Fruit fly (Drosophila melanogaster) whole organism, embryonic: ENCODE results near the gene Lsp1alpha.

Experiments used
- Abd-B ChIP-seq: fragments of 200-800 bp; sonication (Bioruptor generic); optimal IDR thresholded peaks from 2 replicates; lab custom pipeline; 2018; ENCODE audit warnings: missing biosample characterization, mild to moderate bottlenecking, missing genetic modification characterization, moderate library complexity
- Aef1 ChIP-seq: fragments of 200-800 bp; sonication (Bioruptor generic); IDR thresholded peaks from 3 replicates; pipeline ENCODE4 v1.3.6; 2022; ENCODE audit warnings: missing biosample characterization, missing genetic modification characterization
- B-H1 ChIP-seq: fragments of 200-800 bp; sonication (Bioruptor generic); IDR thresholded peaks from 3 replicates; pipeline ENCODE4 v1.3.6; 2022; ENCODE audit warnings: missing biosample characterization, missing genetic modification characterization
- CG10431 ChIP-seq: fragments of 200-800 bp; sonication (Bioruptor generic); optimal IDR thresholded peaks from 3 replicates; lab custom pipeline; 2018; ENCODE audit warnings: missing biosample characterization, mild to moderate bottlenecking, missing genetic modification characterization
- CG11247 ChIP-seq: fragments of 200-800 bp; sonication (Bioruptor generic); IDR thresholded peaks from 2 replicates; pipeline ENCODE4 v1.3.6; 2022; ENCODE audit warnings: missing biosample characterization, missing genetic modification characterization
- CG11504 ChIP-seq: fragments of 200-800 bp; sonication (Bioruptor generic); optimal IDR thresholded peaks from 3 replicates; lab custom pipeline; 2019; ENCODE audit warnings: missing biosample characterization, mild to moderate bottlenecking, missing genetic modification characterization, moderate library complexity
- CG12219 ChIP-seq: fragments of 200-800 bp; sonication (Bioruptor generic); optimal IDR thresholded peaks from 3 replicates; lab custom pipeline; 2018; ENCODE audit warnings: missing biosample characterization, mild to moderate bottlenecking, missing genetic modification characterization
- CG12769 ChIP-seq: fragments of 200-800 bp; sonication (Bioruptor generic); optimal IDR thresholded peaks from 2 replicates; lab custom pipeline; 2019; ENCODE audit warnings: missing biosample characterization, mild to moderate bottlenecking, missing genetic modification characterization, moderate library complexity
- CG12942 ChIP-seq: fragments of 200-800 bp; sonication (Bioruptor generic); optimal IDR thresholded peaks from 3 replicates; lab custom pipeline; 2016; ENCODE audit warnings: missing biosample characterization, missing genetic modification characterization
- CG13287 ChIP-seq: fragments of 200-800 bp; sonication (Bioruptor generic); IDR thresholded peaks from 2 replicates; pipeline ENCODE4 v1.3.6; 2022; ENCODE audit warnings: missing biosample characterization, missing genetic modification characterization; ENCODE audit not compliant: partially characterized antibody
- CG31388 ChIP-seq: fragments of 200-800 bp; sonication (Bioruptor generic); optimal IDR thresholded peaks from 2 replicates; lab custom pipeline; 2016; ENCODE audit warnings: missing biosample characterization, missing genetic modification characterization
- CG32532 ChIP-seq: fragments of 200-800 bp; sonication (Bioruptor generic); IDR thresholded peaks from 2 replicates; pipeline ENCODE4 v1.3.6; 2022; ENCODE audit warnings: missing biosample characterization, missing genetic modification characterization
- CG32767 ChIP-seq: fragments of 200-800 bp; sonication (Bioruptor generic); IDR thresholded peaks from 2 replicates; pipeline ENCODE4 v1.3.6; 2022; ENCODE audit warnings: missing biosample characterization, missing genetic modification characterization
- CG4328 ChIP-seq: fragments of 200-800 bp; sonication (Bioruptor generic); optimal IDR thresholded peaks from 3 replicates; lab custom pipeline; 2017; ENCODE audit warnings: missing biosample characterization, missing genetic modification reagents, missing genetic modification characterization
- CG43689 ChIP-seq: fragments of 200-800 bp; sonication (Bioruptor generic); IDR thresholded peaks from 2 replicates; pipeline ENCODE4 v1.3.6; 2022; ENCODE audit warnings: missing biosample characterization, missing genetic modification characterization
- CG4707 ChIP-seq: fragments of 200-800 bp; sonication (Bioruptor generic); optimal IDR thresholded peaks from 2 replicates; lab custom pipeline; 2018; ENCODE audit warnings: missing biosample characterization, mild to moderate bottlenecking, missing genetic modification characterization, moderate library complexity
- CG6254 ChIP-seq: fragments of 200-800 bp; sonication (Bioruptor generic); optimal IDR thresholded peaks from 3 replicates; lab custom pipeline; 2017; ENCODE audit warnings: mild to moderate bottlenecking, missing biosample characterization, missing genetic modification reagents, missing genetic modification characterization
- CG8478 ChIP-seq: fragments of >200 bp; optimal IDR thresholded peaks from 2 replicates; lab custom pipeline; 2018
- CG9437 ChIP-seq: fragments of 200-800 bp; sonication (Bioruptor generic); optimal IDR thresholded peaks from 2 replicates; lab custom pipeline; 2018; ENCODE audit warnings: missing biosample characterization, mild to moderate bottlenecking, missing genetic modification characterization
- CG9817 ChIP-seq: fragments of 200-800 bp; sonication (Bioruptor generic); optimal IDR thresholded peaks from 2 replicates; lab custom pipeline; 2018; ENCODE audit warnings: missing biosample characterization, mild to moderate bottlenecking, missing genetic modification characterization, moderate library complexity
- CTCF ChIP-seq: fragments of 200-800 bp; sonication (Bioruptor generic); optimal IDR thresholded peaks from 2 replicates; lab custom pipeline; 2017; ENCODE audit warnings: missing biosample characterization, mild to moderate bottlenecking, missing genetic modification characterization, moderate library complexity
- Doc3 ChIP-seq: fragments of 200-800 bp; sonication (Bioruptor generic); IDR thresholded peaks from 3 replicates; pipeline ENCODE4 v1.3.6; 2022; ENCODE audit warnings: missing biosample characterization, missing genetic modification characterization; ENCODE audit not compliant: partially characterized antibody
- ERR ChIP-seq: fragments of 200-800 bp; sonication (Bioruptor generic); optimal IDR thresholded peaks from 2 replicates; lab custom pipeline; 2016; ENCODE audit warnings: missing biosample characterization, missing genetic modification characterization
- Eip74EF ChIP-seq, 2 experiments: fragments of 200-800 bp in 1 of 2; fragments of >200 bp in 1 of 2; sonication (Bioruptor generic) in 1 of 2; optimal IDR thresholded peaks; 2 replicates each; lab custom pipeline; 2017 to 2019; ENCODE audit warnings: missing biosample characterization in 2 of 2, missing genetic modification characterization in 2 of 2, mild to moderate bottlenecking in 1 of 2, moderate library complexity in 1 of 2
- Fer1 ChIP-seq: fragments of 200-800 bp; sonication (Bioruptor generic); optimal IDR thresholded peaks from 2 replicates; lab custom pipeline; 2017; ENCODE audit warnings: missing biosample characterization, mild to moderate bottlenecking, missing genetic modification characterization
- Hey ChIP-seq: fragments of 200-800 bp; sonication (Bioruptor generic); optimal IDR thresholded peaks from 3 replicates; lab custom pipeline; 2018; ENCODE audit warnings: missing biosample characterization, mild to moderate bottlenecking, missing genetic modification characterization
- NC2β ChIP-seq: fragments of 200-800 bp; sonication (Bioruptor generic); optimal IDR thresholded peaks from 2 replicates; lab custom pipeline; 2016; ENCODE audit warnings: missing biosample characterization, missing genetic modification characterization
- PHDP ChIP-seq: fragments of 200-800 bp; sonication (Bioruptor generic); optimal IDR thresholded peaks from 3 replicates; lab custom pipeline; 2018; ENCODE audit warnings: missing biosample characterization, mild to moderate bottlenecking, missing genetic modification characterization, moderate library complexity
- Sox100B ChIP-seq: fragments of 200-800 bp; sonication (Bioruptor generic); optimal IDR thresholded peaks from 3 replicates; lab custom pipeline; 2018; ENCODE audit warnings: missing biosample characterization, mild to moderate bottlenecking, missing genetic modification characterization
- TFAM ChIP-seq: fragments of 200-800 bp; sonication (Bioruptor generic); optimal IDR thresholded peaks from 2 replicates; lab custom pipeline; 2017; ENCODE audit warnings: missing biosample characterization, missing genetic modification characterization, inconsistent platforms
- br ChIP-seq: fragments of >200 bp; optimal IDR thresholded peaks from 2 replicates; lab custom pipeline; 2017
- bsh ChIP-seq, 2 experiments: fragments of 200-800 bp; sonication (Bioruptor generic); optimal IDR thresholded peaks; 2 replicates each; lab custom pipeline; 2017 to 2018; ENCODE audit warnings: mild to moderate bottlenecking in 2 of 2, missing biosample characterization in 2 of 2, missing genetic modification characterization in 2 of 2, moderate library complexity in 1 of 2
- cato ChIP-seq: fragments of 200-800 bp; sonication (Bioruptor generic); optimal IDR thresholded peaks from 2 replicates; lab custom pipeline; 2016; ENCODE audit warnings: missing biosample characterization, missing genetic modification characterization, borderline replicate concordance
- chinmo ChIP-seq: fragments of 200-800 bp; sonication (Bioruptor generic); IDR thresholded peaks from 4 replicates; pipeline ENCODE4 v1.3.6; 2022; ENCODE audit warnings: missing biosample characterization, missing genetic modification characterization; ENCODE audit not compliant: partially characterized antibody
- eve ChIP-seq, 2 experiments: fragments of >200 bp; optimal IDR thresholded peaks; 2 replicates each; lab custom pipeline; 2017; ENCODE audit warnings: missing biosample characterization in 2 of 2, missing genetic modification characterization in 2 of 2
- fd96Cb ChIP-seq: fragments of 200-800 bp; sonication (Bioruptor generic); optimal IDR thresholded peaks from 2 replicates; lab custom pipeline; 2018; ENCODE audit warnings: missing biosample characterization, mild to moderate bottlenecking, missing genetic modification characterization, moderate library complexity
- gem ChIP-seq: fragments of 200-800 bp; sonication (Bioruptor generic); optimal IDR thresholded peaks from 2 replicates; lab custom pipeline; 2019; ENCODE audit warnings: missing biosample characterization, mild to moderate bottlenecking, missing genetic modification characterization, moderate library complexity
- lab ChIP-seq: fragments of 200-800 bp; sonication (Bioruptor generic); optimal IDR thresholded peaks from 3 replicates; lab custom pipeline; 2017; ENCODE audit warnings: missing biosample characterization, missing genetic modification characterization, mild to moderate bottlenecking, moderate library complexity, missing genetic modification reagents
- lbe ChIP-seq: fragments of 200-800 bp; sonication (Bioruptor generic); optimal IDR thresholded peaks from 2 replicates; lab custom pipeline; 2016; ENCODE audit warnings: missing biosample characterization, mild to moderate bottlenecking, missing genetic modification characterization
- nerfin-1 ChIP-seq: fragments of 200-800 bp; sonication (Bioruptor generic); optimal IDR thresholded peaks from 3 replicates; lab custom pipeline; 2019; ENCODE audit warnings: missing biosample characterization, mild to moderate bottlenecking, missing genetic modification characterization, moderate library complexity
- oc ChIP-seq: fragments of 200-800 bp; sonication (Bioruptor generic); optimal IDR thresholded peaks from 2 replicates; lab custom pipeline; 2018; ENCODE audit warnings: missing biosample characterization, mild to moderate bottlenecking, missing genetic modification characterization, moderate library complexity
- pfk ChIP-seq: fragments of 200-800 bp; sonication (Bioruptor generic); optimal IDR thresholded peaks from 2 replicates; lab custom pipeline; 2018; ENCODE audit warnings: missing biosample characterization, mild to moderate bottlenecking, missing genetic modification characterization, moderate library complexity
- psq ChIP-seq: fragments of 200-800 bp; sonication (Bioruptor generic); optimal IDR thresholded peaks from 2 replicates; lab custom pipeline; 2017; ENCODE audit warnings: missing biosample characterization, missing genetic modification characterization
- run ChIP-seq: fragments of 200-800 bp; sonication (Bioruptor generic); optimal IDR thresholded peaks from 3 replicates; lab custom pipeline; 2018; ENCODE audit warnings: missing biosample characterization, mild to moderate bottlenecking, missing genetic modification characterization
- stc ChIP-seq: fragments of 200-800 bp; sonication (Bioruptor generic); IDR thresholded peaks from 2 replicates; pipeline ENCODE4 v1.3.6; 2022; ENCODE audit warnings: missing biosample characterization, missing genetic modification characterization
- ttk ChIP-seq: fragments of 200-800 bp; sonication (Bioruptor generic); IDR thresholded peaks from 2 replicates; pipeline ENCODE4 v2.1.2; 2022; ENCODE audit warnings: missing biosample characterization, missing genetic modification characterization
- zen2 ChIP-seq: fragments of 200-800 bp; sonication (Bioruptor generic); IDR thresholded peaks from 3 replicates; pipeline ENCODE4 v1.3.6; 2022; ENCODE audit warnings: missing biosample characterization, missing genetic modification characterization; ENCODE audit not compliant: partially characterized antibody
- zf30C ChIP-seq: fragments of 200-800 bp; sonication (Bioruptor generic); optimal IDR thresholded peaks from 3 replicates; lab custom pipeline; 2018; ENCODE audit warnings: missing biosample characterization, mild to moderate bottlenecking, missing genetic modification characterization
- zfh1 ChIP-seq: fragments of 200-800 bp; sonication (Bioruptor generic); IDR thresholded peaks from 3 replicates; pipeline ENCODE4 v1.3.6; 2022; ENCODE audit warnings: missing biosample characterization, missing genetic modification characterization

Lsp1alpha gene

dm6 chrX:12470187-12470931 is 19.7 kb upstream of the Lsp1alpha start (continued):
- TF ChIP-seq CG4707 (no peak), zf30C (no peak), CG32532 (GFP tag; lab: Robert Waterston, UW) (peak; percentile 76), run (tag; lab: Kevin White, UChicago) (no peak), Doc3 (GFP tag; lab: Robert Waterston, UW) (no peak), stc (GFP tag; lab: Robert Waterston, UW) (peak; percentile 37; the same call in 1 of the 2 replicates), lab (peak; percentile 69), ERR (GFP tag; lab: Kevin White, UChicago) (no peak), Hey (no peak), br (lab: Kevin White, UChicago) (no peak), zen2 (GFP tag; lab: Robert Waterston, UW) (no peak), CG11504 (tag; lab: Kevin White, UChicago) (peak; percentile 67), oc (tag; lab: Kevin White, UChicago) (no peak), CG12769 (tag; lab: Kevin White, UChicago) (peak; percentile 69), CG4328 (GFP tag; lab: Kevin White, UChicago) (peak; percentile 39), ttk (GFP tag; lab: Robert Waterston, UW) (peak; percentile 63), CG11247 (GFP tag; lab: Robert Waterston, UW) (peak; percentile 60; the same call in 1 of the 2 replicates), TFAM (GFP tag; lab: Kevin White, UChicago) (no peak), pfk (GFP tag; lab: Kevin White, UChicago) (no peak), PHDP (tag; lab: Kevin White, UChicago) (peak; percentile 62), fd96Cb (peak; percentile 40), CG13287 (GFP tag; lab: Robert Waterston, UW) (no peak; the same call in 1 of the 2 replicates), CG31388 (GFP tag; lab: Kevin White, UChicago) (no peak), lbe (GFP tag; lab: Kevin White, UChicago) (no peak), Eip74EF (GFP tag; optimal IDR thresholded peaks at IDR 0.05; lab: Kevin White, UChicago) (peak in 1 of 2 experiments; percentile 10), CG6254 (GFP tag; lab: Kevin White, UChicago) (no peak), Fer1 (peak; percentile 56), zfh1 (GFP tag; lab: Robert Waterston, UW) (peak; percentile 65; the same call in 2 of the 3 replicates), CG43689 (GFP tag; lab: Robert Waterston, UW) (0 out of 2 replicates have a peak, but pooled peaks have one; percentile 31), CG9817 (tag; lab: Kevin White, UChicago) (peak; percentile 59), chinmo (GFP tag; lab: Robert Waterston, UW) (0 out of 4 replicates have a peak, but pooled peaks have one; percentile 50), psq (no peak), Sox100B (GFP tag; lab: Kevin White, UChicago) (peak; percentile 65), bsh (GFP tag; optimal IDR thresholded peaks at IDR 0.05; lab: Kevin White, UChicago) (peak in 1 of 2 experiments; percentile 58), Aef1 (GFP tag; lab: Robert Waterston, UW) (peak; percentile 69), CG9437 (GFP tag; lab: Kevin White, UChicago) (peak; percentile 39), NC2β (GFP tag; lab: Kevin White, UChicago) (no peak), eve (GFP tag; optimal IDR thresholded peaks at IDR 0.05; lab: Kevin White, UChicago) (no peak), CG10431 (GFP tag; lab: Kevin White, UChicago) (no peak), cato (no peak), B-H1 (GFP tag; lab: Robert Waterston, UW) (peak; percentile 12; the same call in 1 of the 3 replicates), CG12942 (peak; percentile 6), CG8478 (lab: Kevin White, UChicago) (no peak), Abd-B (GFP tag; lab: Kevin White, UChicago) (peak; percentile 21), CTCF (no peak), CG12219 (GFP tag; lab: Kevin White, UChicago) (peak; percentile 12), nerfin-1 (tag; lab: Kevin White, UChicago) (peak; percentile 65), gem (tag; lab: Kevin White, UChicago) (peak; percentile 74), CG32767 (GFP tag; lab: Robert Waterston, UW) (peak; percentile 62; the same call in 1 of the 2 replicates)
